Worm (Caenorhabditis elegans): ENCODE measurements around the gene cutl-9.

Gene cutl-9

ce11 chrII:10605512-10605911 lies 16.6 kb upstream of the cutl-9 start, which contains the start of gene taf-13:
TSS of gene taf-13 (minus strand) at chrII:10605612.
- no peak for TF ChIP-seq hmg-1.2 (GFP tag; IDR thresholded peaks at IDR 0.05)
- TF ChIP-seq dpl-1 (GFP tag; optimal IDR thresholded peaks at IDR 0.05): no peak
- TF ChIP-seq rpc-1 (optimal IDR thresholded peaks at IDR 0.05): no peak
- TF ChIP-seq rpc-1 (tag; optimal IDR thresholded peaks at IDR 0.05): no peak
- no peak for TF ChIP-seq hsf-1 (GFP tag; IDR thresholded peaks at IDR 0.05)
- no peak for TF ChIP-seq aptf-2 (GFP tag; conservative IDR thresholded peaks at IDR 0.05)
- TF ChIP-seq F57A8.1 (GFP tag; optimal IDR thresholded peaks at IDR 0.05): no peak

ce11 chrII:10607238-10607961 lies 14.7 kb upstream of the cutl-9 start, which contains the start of gene ccm-3:
TSS of gene ccm-3 (minus strand) at chrII:10607275.
- TF ChIP-seq mcd-1 (GFP tag; IDR thresholded peaks at IDR 0.05) (peak; percentile 84), Y79H2A.3 (GFP tag; conservative IDR thresholded peaks at IDR 0.05) (no peak), nhr-80 (tag; optimal IDR thresholded peaks at IDR 0.05) (peak; percentile 32), attf-5 (GFP tag; optimal IDR thresholded peaks at IDR 0.05) (peak; percentile 79), F49E8.2 (tag; optimal IDR thresholded peaks at IDR 0.05; ENCODE audit: insufficient read depth) (no peak), Y53G8AR.9 (GFP tag; conservative IDR thresholded peaks at IDR 0.05) (no peak), F23B12.7 (tag; optimal IDR thresholded peaks at IDR 0.05; ENCODE audit: insufficient read depth) (peak; percentile 1), efl-1 (GFP tag; optimal IDR thresholded peaks at IDR 0.05) (peak; percentile 10), ceh-100 (GFP tag; IDR thresholded peaks at IDR 0.05) (peak; percentile 69; the same call in 1 of the 2 replicates), zfh-2 (GFP tag; conservative IDR thresholded peaks at IDR 0.05) (no peak), hmg-1.2 (GFP tag; IDR thresholded peaks at IDR 0.05) (peak; percentile 32; the same call in 1 of the 2 replicates), lin-35 (GFP tag; optimal IDR thresholded peaks at IDR 0.05) (peak in 1 of 3 experiments; percentile 36)

- TF ChIP-seq madf-3 (GFP tag; IDR thresholded peaks at IDR 0.05) (no peak), Y95B8A.8 (GFP tag; IDR thresholded peaks at IDR 0.05) (no peak), rcor-1 (GFP tag; IDR thresholded peaks at IDR 0.05) (no peak), zfh-2 (GFP tag; conservative IDR thresholded peaks at IDR 0.05) (no peak), F39B2.1 (GFP tag; IDR thresholded peaks at IDR 0.05) (no peak), dpff-1 (tag; optimal IDR thresholded peaks at IDR 0.05) (no peak), madf-6 (GFP tag; IDR thresholded peaks at IDR 0.05) (no peak), Y53F4B.3 (GFP tag; IDR thresholded peaks at IDR 0.05) (no peak), snpc-4 (GFP tag; optimal IDR thresholded peaks at IDR 0.05) (no peak), snpc-4 (tag; optimal IDR thresholded peaks at IDR 0.05) (no peak), ztf-22 (GFP tag; optimal IDR thresholded peaks at IDR 0.05) (no peak), rec-8 (tag; optimal IDR thresholded peaks at IDR 0.05) (no peak), ceh-91 (GFP tag; IDR thresholded peaks at IDR 0.05) (no peak)
Observed at ce11 chrII:10608821-10609220, 13.2 kb upstream of the cutl-9 start.

ce11 chrII:10612743-10613142 lies 9.3 kb upstream of the cutl-9 start, which contains the start of gene C14A4.12:
TSS of gene C14A4.12 (plus strand) at chrII:10613043.
- TF ChIP-seq nfyb-1 (GFP tag; IDR thresholded peaks at IDR 0.05) (no peak), F57A8.1 (GFP tag; optimal IDR thresholded peaks at IDR 0.05) (no peak), Y53F4B.3 (GFP tag; IDR thresholded peaks at IDR 0.05) (no peak), ceh-79 (tag; optimal IDR thresholded peaks at IDR 0.05) (no peak), nhr-80 (tag; optimal IDR thresholded peaks at IDR 0.05) (no peak), zfh-2 (GFP tag; conservative IDR thresholded peaks at IDR 0.05) (no peak), attf-3 (GFP tag; conservative IDR thresholded peaks at IDR 0.05) (no peak), efl-1 (GFP tag; optimal IDR thresholded peaks at IDR 0.05) (no peak), ceh-100 (GFP tag; IDR thresholded peaks at IDR 0.05) (no peak), madf-6 (GFP tag; IDR thresholded peaks at IDR 0.05) (no peak), nfya-2 (GFP tag; IDR thresholded peaks at IDR 0.05) (no peak), aptf-2 (GFP tag; conservative IDR thresholded peaks at IDR 0.05) (no peak), atf-7 (tag; optimal IDR thresholded peaks at IDR 0.05) (no peak), ccch-3 (GFP tag; optimal IDR thresholded peaks at IDR 0.05) (no peak), egrh-3 (GFP tag; IDR thresholded peaks at IDR 0.05) (no peak), nhr-120 (GFP tag; IDR thresholded peaks at IDR 0.05) (no peak), attf-5 (GFP tag; optimal IDR thresholded peaks at IDR 0.05) (no peak), let-526 (GFP tag; IDR thresholded peaks at IDR 0.05) (no peak)
